Worm (Caenorhabditis elegans): ENCODE results near the gene H06I04.3.

The H06I04.3 gene

ce11 chrIII:3037346-3037745 is 33.0 kb upstream of the H06I04.3 start (continued):
- TF ChIP-seq nhr-12 (tag; optimal IDR thresholded peaks at IDR 0.05): no peak
- TF ChIP-seq nhr-77 (tag; optimal IDR thresholded peaks at IDR 0.05): no peak
- peak; percentile 74 to 81 for TF ChIP-seq lin-35 (GFP tag; optimal IDR thresholded peaks at IDR 0.05)
- peak; percentile 60 to 73 (median 62) for TF ChIP-seq dpl-1 (GFP tag; optimal IDR thresholded peaks at IDR 0.05)
- TF ChIP-seq snpc-4 (tag; optimal IDR thresholded peaks at IDR 0.05): peak; percentile 11
- peak; percentile 50 for TF ChIP-seq tbx-2 (tag; optimal IDR thresholded peaks at IDR 0.05)
- TF ChIP-seq sup-37 (GFP tag; optimal IDR thresholded peaks at IDR 0.05): no peak
- TF ChIP-seq elt-2 (tag; optimal IDR thresholded peaks at IDR 0.05): peak; percentile 29
- TF ChIP-seq lin-15B (tag; optimal IDR thresholded peaks at IDR 0.05): peak; percentile 20
- TF ChIP-seq zip-4 (GFP tag; optimal IDR thresholded peaks at IDR 0.05): no peak
- TF ChIP-seq Y116A8C.19 (tag; optimal IDR thresholded peaks at IDR 0.05; ENCODE audit: borderline replicate concordance): no peak
- peak; percentile 16 for TF ChIP-seq fos-1 (tag; optimal IDR thresholded peaks at IDR 0.05)
- peak in 1 of 2 experiments; percentile 15 for TF ChIP-seq ztf-11 (tag; optimal IDR thresholded peaks at IDR 0.05)
- TF ChIP-seq ceh-90 (tag; optimal IDR thresholded peaks at IDR 0.05): no peak
- no peak for TF ChIP-seq sptf-1 (tag; optimal IDR thresholded peaks at IDR 0.05)
- no peak for TF ChIP-seq blmp-1 (tag; optimal IDR thresholded peaks at IDR 0.05)
- no peak for TF ChIP-seq rnt-1 (tag; optimal IDR thresholded peaks at IDR 0.05)
- peak; percentile 46 for TF ChIP-seq swsn-7 (tag; optimal IDR thresholded peaks at IDR 0.05)
- TF ChIP-seq nhr-237 (tag; optimal IDR thresholded peaks at IDR 0.05): no peak
- TF ChIP-seq lin-13 (GFP tag; optimal IDR thresholded peaks at IDR 0.05): peak; percentile 40
- no peak for TF ChIP-seq ceh-63 (GFP tag; optimal IDR thresholded peaks at IDR 0.05)
- peak; percentile 62 for TF ChIP-seq nhr-47 (tag; optimal IDR thresholded peaks at IDR 0.05)
- TF ChIP-seq unc-130 (tag; optimal IDR thresholded peaks at IDR 0.05): no peak
- peak; percentile 63 to 70 for TF ChIP-seq efl-1 (optimal IDR thresholded peaks at IDR 0.05)
- peak; percentile 75 to 92 for TF ChIP-seq efl-1 (GFP tag; optimal IDR thresholded peaks at IDR 0.05 in 1 of 2)
- no peak for TF ChIP-seq unc-98 (GFP tag; IDR thresholded peaks at IDR 0.05)
- TF ChIP-seq lir-3 (tag; optimal IDR thresholded peaks at IDR 0.05; ENCODE audit: poor library complexity): no peak
- TF ChIP-seq hlh-17 (GFP tag; optimal IDR thresholded peaks at IDR 0.05; ENCODE audit: borderline replicate concordance): no peak
- TF ChIP-seq tlp-1 (tag; optimal IDR thresholded peaks at IDR 0.05): no peak
- TF ChIP-seq pax-3 (tag; optimal IDR thresholded peaks at IDR 0.05): peak; percentile 26
- TF ChIP-seq xbp-1 (tag; optimal IDR thresholded peaks at IDR 0.05): peak; percentile 42
- peak; percentile 53 to 74 for TF ChIP-seq lsy-2 (tag; optimal IDR thresholded peaks at IDR 0.05)
- TF ChIP-seq C16A3.4 (tag; optimal IDR thresholded peaks at IDR 0.05): peak; percentile 60
- TF ChIP-seq ceh-82 (tag; optimal IDR thresholded peaks at IDR 0.05): peak in 2 of 3 experiments; percentile 25 to 61
- peak; percentile 28 for TF ChIP-seq mep-1 (tag; optimal IDR thresholded peaks at IDR 0.05)
- TF ChIP-seq ceh-8 (GFP tag; optimal IDR thresholded peaks at IDR 0.05): no peak
- no peak for TF ChIP-seq sox-4 (tag; optimal IDR thresholded peaks at IDR 0.05)
- TF ChIP-seq lin-39 (tag; optimal IDR thresholded peaks at IDR 0.05): no peak
- TF ChIP-seq nhr-90 (tag; optimal IDR thresholded peaks at IDR 0.05; ENCODE audit: poor library complexity): peak; percentile 39
- TF ChIP-seq nhr-85 (tag): peak; percentile 94
- peak; percentile 92 for TF ChIP-seq lin-14 (GFP tag; optimal IDR thresholded peaks at IDR 0.05)
- no peak for TF ChIP-seq C04F5.9 (tag; optimal IDR thresholded peaks at IDR 0.05)

- TF ChIP-seq lir-3 (tag; optimal IDR thresholded peaks at IDR 0.05; ENCODE audit: poor library complexity): no peak
- peak in 1 of 2 experiments; percentile 36 for TF ChIP-seq lsy-2 (tag; optimal IDR thresholded peaks at IDR 0.05)
- peak in 2 of 6 experiments; percentile 63 to 70 for TF ChIP-seq elt-3 (tag; optimal IDR thresholded peaks at IDR 0.05)
- no peak for TF ChIP-seq ztf-11 (tag; optimal IDR thresholded peaks at IDR 0.05)
- peak; percentile 59 for TF ChIP-seq nhr-85 (tag)
- peak; percentile 86 for TF ChIP-seq blmp-1 (tag; optimal IDR thresholded peaks at IDR 0.05)
- TF ChIP-seq lin-15B (tag; optimal IDR thresholded peaks at IDR 0.05): no peak
- TF ChIP-seq zag-1 (tag; optimal IDR thresholded peaks at IDR 0.05): no peak
- no peak for TF ChIP-seq snpc-4 (tag; optimal IDR thresholded peaks at IDR 0.05)
- no peak for TF ChIP-seq nhr-20 (tag; optimal IDR thresholded peaks at IDR 0.05)
- no peak for TF ChIP-seq alr-1 (tag; optimal IDR thresholded peaks at IDR 0.05; ENCODE audit: borderline replicate concordance)
- no peak for TF ChIP-seq nhr-11 (tag; optimal IDR thresholded peaks at IDR 0.05)
- TF ChIP-seq C34B4.2 (tag; optimal IDR thresholded peaks at IDR 0.05): no peak
- TF ChIP-seq unc-30 (tag; optimal IDR thresholded peaks at IDR 0.05): no peak
- no peak for TF ChIP-seq aha-1 (tag; optimal IDR thresholded peaks at IDR 0.05)
- TF ChIP-seq unc-86 (tag; optimal IDR thresholded peaks at IDR 0.05): no peak
- no peak for TF ChIP-seq rnt-1 (tag; optimal IDR thresholded peaks at IDR 0.05)
- TF ChIP-seq tbx-2 (tag; optimal IDR thresholded peaks at IDR 0.05): no peak
- no peak for TF ChIP-seq lin-39 (tag; optimal IDR thresholded peaks at IDR 0.05)
Observed at ce11 chrIII:3040735-3041439, 29.4 kb upstream of the H06I04.3 start, which contains the start of gene daf-2. daf-2 (minus strand) TSS chrIII:3040846.

All from whole organism, L1 larva.